Fruit fly (Drosophila melanogaster): ENCODE data around the gene CG42233.

Gene CG42233

dm6 chr3R:31776583-31777362, 28.3 kb downstream of the CG42233 start, which contains the start of the genes CG2126 and faf (continued):
- peak; percentile 43 for TF ChIP-seq D19B (GFP tag; optimal IDR thresholded peaks at IDR 0.05)
- TF ChIP-seq maf-S (GFP tag; optimal IDR thresholded peaks at IDR 0.05) = peak; percentile 27
- TF ChIP-seq CrebB (tag; optimal IDR thresholded peaks at IDR 0.05) = no peak
- peak; percentile 60; the same call in 1 of the 2 replicates for TF ChIP-seq HLH3B (GFP tag; IDR thresholded peaks at IDR 0.05)
- TF ChIP-seq CG4730 (GFP tag; IDR thresholded peaks at IDR 0.05) = peak; percentile 52; the same call in 1 of the 2 replicates
- TF ChIP-seq CG17186 (GFP tag; optimal IDR thresholded peaks at IDR 0.05) = peak; percentile 44
- TF ChIP-seq stc (GFP tag; IDR thresholded peaks at IDR 0.05) = peak; percentile 61
- TF ChIP-seq CG18619 (GFP tag; optimal IDR thresholded peaks at IDR 0.05) = peak; percentile 59
- TF ChIP-seq HHEX (GFP tag; optimal IDR thresholded peaks at IDR 0.05) = peak; percentile 69
- TF ChIP-seq CG9932 (GFP tag; IDR thresholded peaks at IDR 0.05) = peak; percentile 87
- no peak for TF ChIP-seq crol (GFP tag; IDR thresholded peaks at IDR 0.05)
- peak; percentile 12 for TF ChIP-seq CG9876 (GFP tag; optimal IDR thresholded peaks at IDR 0.05)
- TF ChIP-seq nom (GFP tag; optimal IDR thresholded peaks at IDR 0.05) = peak; percentile 13
- peak; percentile 73 for TF ChIP-seq gcm (GFP tag; optimal IDR thresholded peaks at IDR 0.05)
- TF ChIP-seq tna (GFP tag; IDR thresholded peaks at IDR 0.05; ENCODE audit: partially characterized antibody) = no peak; the same call in 1 of the 2 replicates
- peak; percentile 56 for TF ChIP-seq CG6683 (GFP tag; optimal IDR thresholded peaks at IDR 0.05)
- TF ChIP-seq CG7839 (tag; optimal IDR thresholded peaks at IDR 0.05) = peak; percentile 83
- TF ChIP-seq peb (GFP tag; IDR thresholded peaks at IDR 0.05) = no peak
- TF ChIP-seq CG14441 (GFP tag; IDR thresholded peaks at IDR 0.05) = peak; percentile 76
- TF ChIP-seq CG7987 (GFP tag; optimal IDR thresholded peaks at IDR 0.05) = peak; percentile 36
- no peak for TF ChIP-seq sima (GFP tag; optimal IDR thresholded peaks at IDR 0.05)
- TF ChIP-seq trh (GFP tag; optimal IDR thresholded peaks at IDR 0.05) = peak; percentile 63
- peak; percentile 84 for TF ChIP-seq CG30403 (GFP tag; optimal IDR thresholded peaks at IDR 0.05)
- peak; percentile 81 for TF ChIP-seq Abd-B (GFP tag; optimal IDR thresholded peaks at IDR 0.05)
- TF ChIP-seq dan (GFP tag; IDR thresholded peaks at IDR 0.05) = no peak
- TF ChIP-seq CG16779 (GFP tag; IDR thresholded peaks at IDR 0.05) = no peak
- peak; percentile 79 for TF ChIP-seq Dek (tag; optimal IDR thresholded peaks at IDR 0.05)
- no peak for TF ChIP-seq Hr39 (optimal IDR thresholded peaks at IDR 0.05)
- peak; percentile 57 for TF ChIP-seq pzg (GFP tag; optimal IDR thresholded peaks at IDR 0.05)
- TF ChIP-seq CG13123 (GFP tag; optimal IDR thresholded peaks at IDR 0.05) = peak; percentile 63
- no peak for TF ChIP-seq wek (GFP tag; optimal IDR thresholded peaks at IDR 0.05)
- peak; percentile 55; the same call in 1 of the 3 replicates for TF ChIP-seq H15 (GFP tag; IDR thresholded peaks at IDR 0.05)
- peak; percentile 53 for TF ChIP-seq exex (tag; optimal IDR thresholded peaks at IDR 0.05)
- peak; percentile 57; the same call in 1 of the 2 replicates for TF ChIP-seq CG7372 (GFP tag; IDR thresholded peaks at IDR 0.05)
- TF ChIP-seq klu (GFP tag; IDR thresholded peaks at IDR 0.05) = peak; percentile 63; the same call in 1 of the 2 replicates
- no peak for TF ChIP-seq CG7745 (tag; optimal IDR thresholded peaks at IDR 0.05)
- peak; percentile 47; the same call in 1 of the 3 replicates for TF ChIP-seq CG7357 (GFP tag; IDR thresholded peaks at IDR 0.05)
- TF ChIP-seq CG7928 (GFP tag; optimal IDR thresholded peaks at IDR 0.05) = peak; percentile 43
- peak; percentile 12 for TF ChIP-seq jumu (GFP tag; optimal IDR thresholded peaks at IDR 0.05)
- TF ChIP-seq CG30020 (tag; optimal IDR thresholded peaks at IDR 0.05) = peak; percentile 65
- TF ChIP-seq CG8924 (tag; optimal IDR thresholded peaks at IDR 0.05) = peak; percentile 90
- TF ChIP-seq run (tag; optimal IDR thresholded peaks at IDR 0.05) = no peak
- TF ChIP-seq Dp (GFP tag; optimal IDR thresholded peaks at IDR 0.05) = peak; percentile 44
- peak; percentile 49 for TF ChIP-seq CG8281 (tag; optimal IDR thresholded peaks at IDR 0.05)
- TF ChIP-seq PHDP (tag; optimal IDR thresholded peaks at IDR 0.05) = peak; percentile 82
- no peak for TF ChIP-seq usp (GFP tag; optimal IDR thresholded peaks at IDR 0.05)
- peak; percentile 39 for TF ChIP-seq CG3995 (GFP tag; optimal IDR thresholded peaks at IDR 0.05)
- peak; percentile 16; the same call in 1 of the 2 replicates for TF ChIP-seq CG2129 (GFP tag; IDR thresholded peaks at IDR 0.05; ENCODE audit: partially characterized antibody)
- TF ChIP-seq BtbVII (GFP tag; optimal IDR thresholded peaks at IDR 0.05) = peak; percentile 51

Data from whole organism, embryonic.